Fruit fly (Drosophila melanogaster) whole organism, embryonic: Measurements from ENCODE around the gene CG9130.

ENCODE experiments used
- Aef1 ChIP-seq: fragments of 200-800 bp; sonication (Bioruptor generic); IDR thresholded peaks from 3 replicates; pipeline ENCODE4 v1.3.6; 2022; ENCODE audit warnings: missing biosample characterization, missing genetic modification characterization
- Asciz ChIP-seq: fragments of 200-800 bp; sonication (Bioruptor generic); optimal IDR thresholded peaks from 2 replicates; lab custom pipeline; 2017; ENCODE audit warnings: missing biosample characterization, mild to moderate bottlenecking, missing genetic modification characterization, missing genetic modification reagents
- B-H2 ChIP-seq: fragments of 200-800 bp; sonication (Bioruptor generic); optimal IDR thresholded peaks from 2 replicates; lab custom pipeline; 2018; ENCODE audit warnings: missing biosample characterization, mild to moderate bottlenecking, missing genetic modification characterization
- Blimp-1 ChIP-seq: fragments of 200-800 bp; sonication (Bioruptor generic); optimal IDR thresholded peaks from 3 replicates; lab custom pipeline; 2018; ENCODE audit warnings: missing biosample characterization, missing genetic modification characterization, mild to moderate bottlenecking, moderate library complexity, missing genetic modification reagents
- CG10209 ChIP-seq: fragments of 200-800 bp; sonication (Bioruptor generic); optimal IDR thresholded peaks from 3 replicates; lab custom pipeline; 2017; ENCODE audit warnings: missing biosample characterization, mild to moderate bottlenecking, missing genetic modification characterization, missing genetic modification reagents
- CG11398 ChIP-seq: fragments of 200-800 bp; sonication (Bioruptor generic); optimal IDR thresholded peaks from 2 replicates; lab custom pipeline; 2016; ENCODE audit warnings: missing biosample characterization, missing genetic modification characterization
- CG12071 ChIP-seq: fragments of 200-800 bp; sonication (Bioruptor generic); optimal IDR thresholded peaks from 3 replicates; lab custom pipeline; 2018; ENCODE audit warnings: missing biosample characterization, mild to moderate bottlenecking, missing genetic modification characterization
- CG13123 ChIP-seq: fragments of 200-800 bp; sonication (Bioruptor generic); optimal IDR thresholded peaks from 2 replicates; lab custom pipeline; 2016; ENCODE audit warnings: missing biosample characterization, missing genetic modification characterization
- CG13287 ChIP-seq: fragments of 200-800 bp; sonication (Bioruptor generic); IDR thresholded peaks from 2 replicates; pipeline ENCODE4 v1.3.6; 2022; ENCODE audit warnings: missing biosample characterization, missing genetic modification characterization; ENCODE audit not compliant: partially characterized antibody
- CG1647 ChIP-seq: fragments of 200-800 bp; sonication (Bioruptor generic); optimal IDR thresholded peaks from 3 replicates; lab custom pipeline; 2016; ENCODE audit warnings: missing biosample characterization, missing genetic modification characterization
- CG1792 ChIP-seq: fragments of 200-800 bp; sonication (Bioruptor generic); optimal IDR thresholded peaks from 2 replicates; lab custom pipeline; 2016; ENCODE audit warnings: missing biosample characterization, missing genetic modification characterization
- CG18599 ChIP-seq: fragments of 200-800 bp; sonication (Bioruptor generic); optimal IDR thresholded peaks from 3 replicates; lab custom pipeline; 2017; ENCODE audit warnings: missing biosample characterization, missing genetic modification characterization, mild to moderate bottlenecking, moderate library complexity, missing genetic modification reagents
- CG18764 ChIP-seq: fragments of 200-800 bp; sonication (Bioruptor generic); optimal IDR thresholded peaks from 3 replicates; lab custom pipeline; 2016; ENCODE audit warnings: missing biosample characterization, missing genetic modification characterization
- CG2129 ChIP-seq: fragments of 200-800 bp; sonication (Bioruptor generic); IDR thresholded peaks from 2 replicates; pipeline ENCODE4 v1.3.6; 2022; ENCODE audit warnings: missing biosample characterization, missing genetic modification characterization; ENCODE audit not compliant: partially characterized antibody
- CG31388 ChIP-seq: fragments of 200-800 bp; sonication (Bioruptor generic); optimal IDR thresholded peaks from 2 replicates; lab custom pipeline; 2016; ENCODE audit warnings: missing biosample characterization, missing genetic modification characterization
- CG32772 ChIP-seq: fragments of 200-800 bp; sonication (Bioruptor generic); IDR thresholded peaks from 2 replicates; pipeline ENCODE4 v1.3.6; 2022; ENCODE audit warnings: missing biosample characterization, missing genetic modification characterization
- CG33213 ChIP-seq: fragments of 200-800 bp; sonication (Bioruptor generic); optimal IDR thresholded peaks from 3 replicates; lab custom pipeline; 2016; ENCODE audit warnings: missing biosample characterization, missing genetic modification characterization
- CG34376 ChIP-seq: fragments of 200-800 bp; sonication (Bioruptor generic); optimal IDR thresholded peaks from 2 replicates; lab custom pipeline; 2018; ENCODE audit warnings: missing biosample characterization, mild to moderate bottlenecking, missing genetic modification characterization
- CG34422 ChIP-seq: fragments of 200-800 bp; sonication (Bioruptor generic); IDR thresholded peaks from 3 replicates; pipeline ENCODE4 v1.3.6; 2022; ENCODE audit warnings: missing biosample characterization, missing genetic modification characterization
- CG43689 ChIP-seq: fragments of 200-800 bp; sonication (Bioruptor generic); IDR thresholded peaks from 2 replicates; pipeline ENCODE4 v1.3.6; 2022; ENCODE audit warnings: missing biosample characterization, missing genetic modification characterization
- CG7271 ChIP-seq: fragments of 200-800 bp; sonication (Bioruptor generic); optimal IDR thresholded peaks from 2 replicates; lab custom pipeline; 2018; ENCODE audit warnings: missing biosample characterization, mild to moderate bottlenecking, missing genetic modification characterization, moderate library complexity
- CG7372 ChIP-seq: fragments of 200-800 bp; sonication (Bioruptor generic); IDR thresholded peaks from 2 replicates; pipeline ENCODE4 v1.3.6; 2022; ENCODE audit warnings: missing biosample characterization, missing genetic modification characterization
- HLH54F ChIP-seq: fragments of 200-800 bp; sonication (Bioruptor generic); optimal IDR thresholded peaks from 3 replicates; lab custom pipeline; 2016; ENCODE audit warnings: missing biosample characterization, missing genetic modification characterization
- Hey ChIP-seq: fragments of 200-800 bp; sonication (Bioruptor generic); optimal IDR thresholded peaks from 3 replicates; lab custom pipeline; 2018; ENCODE audit warnings: missing biosample characterization, mild to moderate bottlenecking, missing genetic modification characterization
- MESR4 ChIP-seq: fragments of 200-800 bp; sonication (Bioruptor generic); optimal IDR thresholded peaks from 2 replicates; lab custom pipeline; 2018; ENCODE audit warnings: missing biosample characterization, mild to moderate bottlenecking, missing genetic modification characterization, moderate library complexity
- Rfx ChIP-seq: fragments of 200-800 bp; sonication (Bioruptor generic); IDR thresholded peaks from 2 replicates; pipeline ENCODE4 v1.3.6; 2022; ENCODE audit warnings: missing biosample characterization, missing genetic modification characterization
- Sox100B ChIP-seq: fragments of 200-800 bp; sonication (Bioruptor generic); optimal IDR thresholded peaks from 3 replicates; lab custom pipeline; 2018; ENCODE audit warnings: missing biosample characterization, mild to moderate bottlenecking, missing genetic modification characterization
- abd-A ChIP-seq: fragments of 200-800 bp; sonication (Bioruptor generic); optimal IDR thresholded peaks from 3 replicates; lab custom pipeline; 2019; ENCODE audit warnings: missing biosample characterization, mild to moderate bottlenecking, missing genetic modification characterization, moderate library complexity
- bab2 ChIP-seq: fragments of 200-800 bp; sonication (Bioruptor generic); optimal IDR thresholded peaks from 2 replicates; lab custom pipeline; 2016; ENCODE audit warnings: missing biosample characterization, missing genetic modification characterization
- chif ChIP-seq, 2 experiments: fragments of 200-800 bp; sonication (Bioruptor generic); optimal IDR thresholded peaks; 3 replicates each; lab custom pipeline; 2016; ENCODE audit warnings: missing biosample characterization in 2 of 2, missing genetic modification characterization in 2 of 2
- da ChIP-seq: fragments of 200-800 bp; sonication (Bioruptor generic); optimal IDR thresholded peaks from 2 replicates; lab custom pipeline; 2016; ENCODE audit warnings: missing biosample characterization, missing genetic modification characterization
- dati ChIP-seq: fragments of 200-800 bp; sonication (Bioruptor generic); IDR thresholded peaks from 2 replicates; pipeline ENCODE4 v1.3.6; 2022; ENCODE audit warnings: missing biosample characterization, missing genetic modification characterization
- dysf ChIP-seq: fragments of 200-800 bp; sonication (Bioruptor generic); IDR thresholded peaks from 3 replicates; pipeline ENCODE4 v1.3.6; 2022; ENCODE audit warnings: missing biosample characterization, missing genetic modification characterization
- ewg ChIP-seq: fragments of 200-800 bp; sonication (Bioruptor generic); optimal IDR thresholded peaks from 3 replicates; lab custom pipeline; 2017; ENCODE audit warnings: mild to moderate bottlenecking, missing biosample characterization, missing genetic modification reagents, missing genetic modification characterization
- exex ChIP-seq: fragments of 200-800 bp; sonication (Bioruptor generic); optimal IDR thresholded peaks from 4 replicates; lab custom pipeline; 2018; ENCODE audit warnings: missing biosample characterization, mild to moderate bottlenecking, missing genetic modification characterization, moderate library complexity
- gce ChIP-seq: fragments of 200-800 bp; sonication (Bioruptor generic); IDR thresholded peaks from 3 replicates; pipeline ENCODE4 v1.3.6; 2022; ENCODE audit warnings: missing biosample characterization, missing genetic modification characterization
- grn ChIP-seq: fragments of 200-800 bp; sonication (Bioruptor generic); optimal IDR thresholded peaks from 3 replicates; lab custom pipeline; 2017; ENCODE audit warnings: missing biosample characterization, missing genetic modification characterization
- lab ChIP-seq: fragments of 200-800 bp; sonication (Bioruptor generic); optimal IDR thresholded peaks from 3 replicates; lab custom pipeline; 2017; ENCODE audit warnings: missing biosample characterization, missing genetic modification characterization, mild to moderate bottlenecking, moderate library complexity, missing genetic modification reagents
- nmo ChIP-seq: fragments of 200-800 bp; sonication (Bioruptor generic); optimal IDR thresholded peaks from 2 replicates; lab custom pipeline; 2018; ENCODE audit warnings: missing biosample characterization, mild to moderate bottlenecking, missing genetic modification characterization, moderate library complexity
- nom ChIP-seq: fragments of 200-800 bp; sonication (Bioruptor generic); optimal IDR thresholded peaks from 2 replicates; lab custom pipeline; 2017; ENCODE audit warnings: missing biosample characterization, missing genetic modification characterization, mild to moderate bottlenecking, moderate library complexity, missing genetic modification reagents
- sob ChIP-seq: fragments of 200-800 bp; sonication (Bioruptor generic); IDR thresholded peaks from 2 replicates; pipeline ENCODE4 v1.3.6; 2022; ENCODE audit warnings: missing biosample characterization, missing genetic modification characterization
- sqz ChIP-seq: fragments of 200-800 bp; sonication (Bioruptor generic); optimal IDR thresholded peaks from 3 replicates; lab custom pipeline; 2018; ENCODE audit warnings: missing biosample characterization, mild to moderate bottlenecking, missing genetic modification characterization
- sug ChIP-seq: fragments of 200-800 bp; optimal IDR thresholded peaks from 2 replicates; lab custom pipeline; 2019; ENCODE audit warnings: missing biosample characterization, mild to moderate bottlenecking, missing genetic modification characterization, moderate library complexity
- toy ChIP-seq: fragments of 200-800 bp; sonication (Bioruptor generic); IDR thresholded peaks from 2 replicates; pipeline ENCODE4 v1.3.6; 2022; ENCODE audit warnings: missing biosample characterization, missing genetic modification characterization
- trem ChIP-seq: fragments of 200-800 bp; optimal IDR thresholded peaks from 3 replicates; lab custom pipeline; 2019; ENCODE audit warnings: missing biosample characterization, mild to moderate bottlenecking, missing genetic modification characterization, moderate library complexity
- tx ChIP-seq: fragments of 200-800 bp; sonication (Bioruptor generic); optimal IDR thresholded peaks from 2 replicates; lab custom pipeline; 2016; ENCODE audit warnings: missing biosample characterization, missing genetic modification characterization
- vvl ChIP-seq: fragments of 200-800 bp; sonication (Bioruptor generic); IDR thresholded peaks from 2 replicates; pipeline ENCODE4 v1.3.6; 2022; ENCODE audit warnings: missing biosample characterization, missing genetic modification characterization
- wek ChIP-seq: fragments of 200-800 bp; sonication (Bioruptor generic); optimal IDR thresholded peaks from 3 replicates; lab custom pipeline; 2018; ENCODE audit warnings: missing biosample characterization, mild to moderate bottlenecking, missing genetic modification characterization, moderate library complexity
- zfh2 ChIP-seq: fragments of 200-800 bp; sonication (Bioruptor generic); optimal IDR thresholded peaks from 2 replicates; lab custom pipeline; 2016; ENCODE audit warnings: missing biosample characterization, missing genetic modification characterization

The CG9130 gene

DNA sequence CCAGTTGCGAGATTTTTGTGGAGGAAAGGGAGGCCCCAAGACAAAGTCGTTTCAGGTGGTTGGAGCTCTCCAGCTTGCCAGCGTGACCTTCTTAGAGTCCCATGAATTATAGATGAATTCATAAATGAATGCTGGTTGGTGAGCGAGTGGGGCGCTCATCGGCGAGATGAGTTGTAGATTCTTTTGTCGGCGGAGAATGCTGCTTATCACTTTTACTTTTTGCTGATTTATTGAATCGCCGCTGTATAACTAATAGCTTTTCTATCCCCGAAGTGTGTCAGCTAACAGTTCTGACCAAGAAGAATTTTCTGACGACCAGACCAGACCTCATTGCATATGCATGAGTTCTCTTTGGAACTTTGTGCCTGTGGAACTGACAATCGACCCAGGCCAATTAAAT lies 39.7 kb upstream of the CG9130 start:
- peak; percentile 93 for TF ChIP-seq Blimp-1 (GFP tag; lab: Kevin White, UChicago)
- TF ChIP-seq MESR4 (GFP tag; lab: Kevin White, UChicago): no peak
- TF ChIP-seq CG7271 (tag; lab: Kevin White, UChicago): no peak
- TF ChIP-seq vvl (GFP tag; lab: Robert Waterston, UW): peak; percentile 67; the same call in 1 of the 2 replicates
- TF ChIP-seq abd-A: peak; percentile 3
- TF ChIP-seq dati (GFP tag; lab: Robert Waterston, UW): no peak
- TF ChIP-seq Aef1 (GFP tag; lab: Robert Waterston, UW): no peak
- TF ChIP-seq, all 482 proteins: peak for 3

DNA sequence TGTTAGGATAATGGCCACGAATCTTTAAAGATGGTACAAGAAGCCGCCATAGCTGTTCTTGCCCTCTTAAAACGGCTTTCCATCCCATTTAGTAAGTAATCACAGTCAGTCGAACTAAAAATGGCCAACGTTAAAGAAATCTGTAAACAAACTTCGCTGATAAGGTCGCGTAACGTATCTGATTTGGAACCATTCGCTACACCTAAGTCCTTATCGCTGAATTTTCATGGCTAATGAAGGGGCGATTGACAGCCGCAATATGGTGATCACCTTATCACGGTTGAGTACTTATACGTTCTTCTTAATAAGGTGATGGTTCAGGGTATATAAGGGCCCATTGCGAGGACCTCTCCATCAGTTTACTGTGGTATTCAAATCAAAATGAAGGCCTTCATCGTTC lies 39.2 kb upstream of the CG9130 start, which contains the start of gene LysE:
TSS of gene LysE (plus strand) at position 257 of the 400 bp plus-strand sequence.
- peak; percentile 62 for TF ChIP-seq exex (tag; lab: Kevin White, UChicago)
- no peak for TF ChIP-seq CG33213
- TF ChIP-seq sob (GFP tag; lab: Robert Waterston, UW): no peak
- TF ChIP-seq CG2129 (GFP tag; lab: Robert Waterston, UW): no peak
- TF ChIP-seq CG18599: peak; percentile 21
- no peak for TF ChIP-seq wek (GFP tag; lab: Kevin White, UChicago)
- no peak for TF ChIP-seq sqz (GFP tag; lab: Kevin White, UChicago)
- TF ChIP-seq sug: peak; percentile 8
- peak; percentile 42 for TF ChIP-seq grn (GFP tag; lab: Kevin White, UChicago)
- TF ChIP-seq CG34376 (GFP tag; lab: Kevin White, UChicago): no peak
- TF ChIP-seq Hey (tag; lab: Kevin White, UChicago): peak; percentile 45
- TF ChIP-seq CG18764 (GFP tag; lab: Kevin White, UChicago): no peak
- TF ChIP-seq dysf (GFP tag; lab: Robert Waterston, UW): no peak
- TF ChIP-seq Asciz (GFP tag; lab: Kevin White, UChicago): no peak

DNA sequence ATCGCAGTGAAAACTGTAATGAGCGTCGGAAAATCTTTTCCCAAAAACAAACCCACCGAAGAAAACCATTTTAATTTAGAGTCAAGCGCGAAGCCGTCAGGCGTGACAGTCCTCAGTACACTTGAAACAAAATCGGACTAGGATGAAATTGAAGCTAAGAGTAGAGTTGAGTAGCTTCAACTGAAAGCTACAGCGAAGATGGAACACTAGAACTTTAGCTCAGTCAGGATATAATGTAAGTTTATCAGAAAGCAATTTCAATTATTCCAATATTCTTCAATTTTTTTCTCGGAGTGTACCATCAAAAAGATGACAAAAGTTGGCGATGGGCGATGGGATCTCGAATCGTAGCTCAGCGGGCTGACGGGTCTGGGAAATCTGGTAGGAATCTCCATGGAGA lies 35.4 kb upstream of the CG9130 start:
- TF ChIP-seq bab2 (peak; percentile 1), CG10209 (GFP tag; lab: Kevin White, UChicago) (peak; percentile 27), toy (no peak), Rfx (GFP tag; lab: Robert Waterston, UW) (0 out of 2 replicates have a peak, but pooled peaks have one; percentile 12), CG43689 (GFP tag; lab: Robert Waterston, UW) (no peak), CG34422 (GFP tag; lab: Robert Waterston, UW) (no peak), da (GFP tag; lab: Kevin White, UChicago) (no peak), CG13123 (GFP tag; lab: Kevin White, UChicago) (no peak), nmo (peak; percentile 55), lab (GFP tag; lab: Kevin White, UChicago) (peak; percentile 58), CG7372 (GFP tag; lab: Robert Waterston, UW) (no peak), CG31388 (GFP tag; lab: Kevin White, UChicago) (no peak), trem (peak; percentile 54), HLH54F (GFP tag; lab: Kevin White, UChicago) (no peak), chif (GFP tag; optimal IDR thresholded peaks at IDR 0.05; lab: Kevin White, UChicago) (peak; percentile 33 to 44), CG13287 (GFP tag; lab: Robert Waterston, UW) (no peak), Sox100B (GFP tag; lab: Kevin White, UChicago) (no peak), CG32772 (GFP tag; lab: Robert Waterston, UW) (no peak), ewg (GFP tag; lab: Kevin White, UChicago) (no peak), CG11398 (GFP tag; lab: Kevin White, UChicago) (no peak), CG12071 (GFP tag; lab: Kevin White, UChicago) (peak; percentile 4), tx (GFP tag; lab: Kevin White, UChicago) (no peak), nom (GFP tag; lab: Kevin White, UChicago) (no peak), CG1647 (GFP tag; lab: Kevin White, UChicago) (no peak), B-H2 (GFP tag; lab: Kevin White, UChicago) (no peak), gce (no peak), CG1792 (GFP tag; lab: Kevin White, UChicago) (no peak), zfh2 (peak; percentile 12)
